Fruit fly (Drosophila melanogaster): Measurements from ENCODE around the gene CG8036.
A peak's percentile ranks its signal among the peaks of the same experiment; 100 is the strongest.

The CG8036 gene

dm6 chr3R:8650741-8651140 is 16.9 kb upstream of the CG8036 start, which contains the start of the genes Mkk4 and SLIRP2 (continued):
- peak; percentile 70 for TF ChIP-seq hbn (GFP tag; IDR thresholded peaks at IDR 0.05; ENCODE audit: partially characterized antibody)
- TF ChIP-seq Tbp (GFP tag; optimal IDR thresholded peaks at IDR 0.05) = no peak
- TF ChIP-seq CG13424 (tag; optimal IDR thresholded peaks at IDR 0.05) = peak; percentile 99
- peak; percentile 95 for TF ChIP-seq CG15514 (GFP tag; optimal IDR thresholded peaks at IDR 0.05)
- TF ChIP-seq fu2 (GFP tag; optimal IDR thresholded peaks at IDR 0.05) = peak; percentile 99
- peak; percentile 97 for TF ChIP-seq CG13296 (GFP tag; optimal IDR thresholded peaks at IDR 0.05)
- peak; percentile 100 for TF ChIP-seq lilli (GFP tag; optimal IDR thresholded peaks at IDR 0.05)
- peak; percentile 100 for TF ChIP-seq sens (GFP tag)
- TF ChIP-seq grn (GFP tag; optimal IDR thresholded peaks at IDR 0.05) = peak; percentile 91
- peak; percentile 99 for TF ChIP-seq Oaz (GFP tag; IDR thresholded peaks at IDR 0.05)
- peak; percentile 98 for TF ChIP-seq al (GFP tag; IDR thresholded peaks at IDR 0.05)
- peak; percentile 98 for TF ChIP-seq Fer1 (GFP tag; optimal IDR thresholded peaks at IDR 0.05)
- peak; percentile 98 for TF ChIP-seq Fer2 (tag; optimal IDR thresholded peaks at IDR 0.05)
- TF ChIP-seq lola (GFP tag; optimal IDR thresholded peaks at IDR 0.05) = peak in 1 of 3 experiments; percentile 99
- peak; percentile 80 for TF ChIP-seq HLH4C (GFP tag; IDR thresholded peaks at IDR 0.05; ENCODE audit: partially characterized antibody)
- TF ChIP-seq Bgb (GFP tag; IDR thresholded peaks at IDR 0.05; ENCODE audit: partially characterized antibody) = peak; percentile 86
- TF ChIP-seq CG17186 (GFP tag; optimal IDR thresholded peaks at IDR 0.05) = peak; percentile 97
- TF ChIP-seq CG12104 (GFP tag; optimal IDR thresholded peaks at IDR 0.05) = peak; percentile 99
- TF ChIP-seq CG12744 (GFP tag; optimal IDR thresholded peaks at IDR 0.05) = peak; percentile 99
- TF ChIP-seq Vsx1 (GFP tag; optimal IDR thresholded peaks at IDR 0.05) = peak; percentile 95
- TF ChIP-seq Bdp1 (GFP tag; optimal IDR thresholded peaks at IDR 0.05) = peak; percentile 95
- TF ChIP-seq CG15696 (tag; optimal IDR thresholded peaks at IDR 0.05) = peak; percentile 99
- TF ChIP-seq Ets65A (GFP tag) = peak; percentile 100
- TF ChIP-seq H2.0 (GFP tag; IDR thresholded peaks at IDR 0.05) = peak; percentile 99
- peak; percentile 98 for TF ChIP-seq peb (GFP tag; IDR thresholded peaks at IDR 0.05)
- TF ChIP-seq CG15073 (GFP tag; optimal IDR thresholded peaks at IDR 0.05) = peak; percentile 92
- TF ChIP-seq az2 (GFP tag; optimal IDR thresholded peaks at IDR 0.05) = peak; percentile 99
- peak; percentile 98 for TF ChIP-seq CG10462 (GFP tag; optimal IDR thresholded peaks at IDR 0.05)
- TF ChIP-seq p53 (GFP tag; optimal IDR thresholded peaks at IDR 0.05) = peak; percentile 97
- peak; percentile 95 for TF ChIP-seq CkIIα-i1 (GFP tag; IDR thresholded peaks at IDR 0.05)
- TF ChIP-seq CG12219 (GFP tag; optimal IDR thresholded peaks at IDR 0.05) = peak; percentile 98
- TF ChIP-seq CG6765 (GFP tag; optimal IDR thresholded peaks at IDR 0.05) = peak; percentile 97
- TF ChIP-seq CG1602 (GFP tag; optimal IDR thresholded peaks at IDR 0.05) = peak; percentile 100
- TF ChIP-seq insv (GFP tag; optimal IDR thresholded peaks at IDR 0.05) = peak; percentile 29 to 81
- TF ChIP-seq gce (GFP tag; IDR thresholded peaks at IDR 0.05) = peak; percentile 98
- TF ChIP-seq NK7.1 (GFP tag; optimal IDR thresholded peaks at IDR 0.05) = peak; percentile 98
- peak; percentile 98 for TF ChIP-seq CG6175 (GFP tag; IDR thresholded peaks at IDR 0.05)
- peak; percentile 99 for TF ChIP-seq bab2 (GFP tag; optimal IDR thresholded peaks at IDR 0.05)
- TF ChIP-seq CG2120 (GFP tag; optimal IDR thresholded peaks at IDR 0.05) = peak; percentile 99
- TF ChIP-seq NFAT (GFP tag; IDR thresholded peaks at IDR 0.05) = peak; percentile 98
- peak; percentile 98 for TF ChIP-seq CG4854 (GFP tag; optimal IDR thresholded peaks at IDR 0.05)
- TF ChIP-seq Rfx (GFP tag; IDR thresholded peaks at IDR 0.05) = peak; percentile 99
- TF ChIP-seq disco-r (GFP tag; optimal IDR thresholded peaks at IDR 0.05) = peak; percentile 98
- TF ChIP-seq ftz-f1 (GFP tag; optimal IDR thresholded peaks at IDR 0.05) = peak; percentile 84
- TF ChIP-seq bowl (GFP tag; IDR thresholded peaks at IDR 0.05) = peak; percentile 97
- TF ChIP-seq CG10979 (tag; optimal IDR thresholded peaks at IDR 0.05) = peak; percentile 98
- peak; percentile 93 for TF ChIP-seq TFAM (GFP tag; optimal IDR thresholded peaks at IDR 0.05)
- TF ChIP-seq CG7987 (GFP tag; optimal IDR thresholded peaks at IDR 0.05) = peak; percentile 97
- TF ChIP-seq esg (GFP tag; conservative IDR thresholded peaks at IDR 0.05) = peak; percentile 99
- peak; percentile 45 for TF ChIP-seq gfzf (GFP tag; optimal IDR thresholded peaks at IDR 0.05)
- peak; percentile 89 for TF ChIP-seq CG31365 (tag; optimal IDR thresholded peaks at IDR 0.05)

Data from whole organism, embryonic.